Fruit fly (Drosophila melanogaster) Kc167 (cell line): ENCODE measurements around the gene FoxP.

ENCODE experiments used
- Myc ChIP-seq: fragments of >200 bp; optimal IDR thresholded peaks from 2 replicates; lab custom pipeline; 2017; ENCODE audit warnings: missing external identifiers
- Sin3A ChIP-seq: fragments of >200 bp; optimal IDR thresholded peaks from 2 replicates; lab custom pipeline; 2018; ENCODE audit warnings: missing external identifiers
- psq ChIP-seq: fragments of >200 bp; optimal IDR thresholded peaks from 2 replicates; lab custom pipeline; 2017; ENCODE audit warnings: missing external identifiers

DNA sequence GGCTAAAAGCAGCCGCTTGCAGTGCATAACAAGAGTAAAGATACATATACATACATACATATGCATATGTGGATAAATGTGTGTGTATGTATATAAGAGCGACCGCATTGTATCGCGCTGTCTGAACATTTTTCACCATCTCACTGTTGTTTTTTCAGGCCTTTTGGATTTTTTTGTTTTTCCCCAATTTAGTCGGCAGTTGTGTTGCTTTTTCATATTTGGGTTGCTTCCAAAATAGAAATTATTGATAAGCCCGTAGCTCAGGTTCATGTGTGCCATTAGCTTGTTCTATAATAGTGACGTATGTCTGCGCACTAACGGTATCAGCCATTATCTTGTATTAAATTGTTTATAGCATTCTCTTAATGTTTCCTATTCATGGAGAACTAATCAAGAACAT, 30.2 kb downstream of the FoxP start:
- TF ChIP-seq Myc (lab: Kevin White, UChicago) (no peak), psq (lab: Kevin White, UChicago) (no peak), Sin3A (lab: Kevin White, UChicago) (no peak)
